Fruit fly (Drosophila melanogaster) whole organism, adult: ENCODE results near the gene CG31538.

Experiments used
- CG11617 ChIP-seq: fragments of 200-800 bp; sonication (Bioruptor generic); optimal IDR thresholded peaks from 2 replicates; lab custom pipeline; 2017; ENCODE audit warnings: mild to moderate bottlenecking, missing biosample characterization, missing genetic modification reagents, missing genetic modification characterization
- CG12768 ChIP-seq: fragments of 200-800 bp; sonication (Bioruptor generic); optimal IDR thresholded peaks from 2 replicates; lab custom pipeline; 2017; ENCODE audit warnings: missing biosample characterization, missing genetic modification characterization, mild to moderate bottlenecking, moderate library complexity, missing genetic modification reagents
- CG14711 ChIP-seq: fragments of 200-800 bp; sonication (Bioruptor generic); optimal IDR thresholded peaks from 2 replicates; lab custom pipeline; 2018; ENCODE audit warnings: missing biosample characterization, mild to moderate bottlenecking, missing genetic modification characterization, moderate library complexity
- CG1620 ChIP-seq: fragments of 200-800 bp; sonication (Bioruptor generic); optimal IDR thresholded peaks from 2 replicates; lab custom pipeline; 2016; ENCODE audit warnings: missing biosample characterization, missing genetic modification characterization
- CG33017 ChIP-seq: fragments of 200-800 bp; sonication (Bioruptor generic); optimal IDR thresholded peaks from 2 replicates; lab custom pipeline; 2018; ENCODE audit warnings: missing biosample characterization, mild to moderate bottlenecking, missing genetic modification characterization, moderate library complexity
- CG5204 ChIP-seq: fragments of 200-800 bp; sonication (Bioruptor generic); optimal IDR thresholded peaks from 2 replicates; lab custom pipeline; 2016; ENCODE audit warnings: missing biosample characterization, missing genetic modification characterization
- CG7045 ChIP-seq: fragments of 200-800 bp; sonication (Bioruptor generic); optimal IDR thresholded peaks from 2 replicates; lab custom pipeline; 2017; ENCODE audit warnings: missing biosample characterization, mild to moderate bottlenecking, missing genetic modification characterization
- CG7101 ChIP-seq: fragments of 200-800 bp; sonication (Bioruptor generic); optimal IDR thresholded peaks from 2 replicates; lab custom pipeline; 2018; ENCODE audit warnings: missing biosample characterization, mild to moderate bottlenecking, missing genetic modification characterization, moderate library complexity
- Clk ChIP-seq: fragments of 200-800 bp; sonication (Bioruptor generic); optimal IDR thresholded peaks from 2 replicates; lab custom pipeline; 2017; ENCODE audit warnings: missing biosample characterization, missing genetic modification characterization
- Crg-1 ChIP-seq: fragments of 200-800 bp; sonication (Bioruptor generic); optimal IDR thresholded peaks from 2 replicates; lab custom pipeline; 2016; ENCODE audit warnings: missing biosample characterization, missing genetic modification characterization
- Hr96 ChIP-seq: fragments of 200-800 bp; sonication (Bioruptor generic); optimal IDR thresholded peaks from 2 replicates; lab custom pipeline; 2016; ENCODE audit warnings: missing biosample characterization, missing genetic modification characterization
- Mnt ChIP-seq: fragments of 200-800 bp; sonication (Bioruptor generic); optimal IDR thresholded peaks from 2 replicates; lab custom pipeline; 2016; ENCODE audit warnings: missing biosample characterization, mild to moderate bottlenecking, missing genetic modification characterization
- bab1 ChIP-seq: fragments of 200-800 bp; sonication (Bioruptor generic); optimal IDR thresholded peaks from 3 replicates; lab custom pipeline; 2019; ENCODE audit warnings: missing biosample characterization, mild to moderate bottlenecking, missing genetic modification characterization, moderate library complexity
- cic ChIP-seq: fragments of 200-800 bp; sonication (Bioruptor generic); optimal IDR thresholded peaks from 2 replicates; lab custom pipeline; 2017; ENCODE audit warnings: missing biosample characterization, mild to moderate bottlenecking, missing genetic modification characterization, moderate library complexity
- cnc ChIP-seq, 2 experiments: fragments of >200 bp; optimal IDR thresholded peaks; 2 replicates each; lab custom pipeline; 2017
- kay ChIP-seq: fragments of 200-800 bp; sonication (Bioruptor generic); peaks from one replicate; lab custom pipeline; 2016; ENCODE audit warnings: missing biosample characterization, missing genetic modification characterization, borderline replicate concordance
- ovo ChIP-seq: fragments of 200-800 bp; sonication (Bioruptor generic); optimal IDR thresholded peaks from 2 replicates; lab custom pipeline; 2016; ENCODE audit warnings: missing biosample characterization, missing genetic modification characterization
- pad ChIP-seq: fragments of 200-800 bp; sonication (Bioruptor generic); optimal IDR thresholded peaks from 3 replicates; lab custom pipeline; 2017; ENCODE audit warnings: missing biosample characterization, missing genetic modification characterization, mild to moderate bottlenecking, moderate library complexity, missing genetic modification reagents
- tj ChIP-seq: fragments of 200-800 bp; sonication (Bioruptor generic); optimal IDR thresholded peaks from 3 replicates; lab custom pipeline; 2017; ENCODE audit warnings: missing biosample characterization, mild to moderate bottlenecking, missing genetic modification characterization, moderate library complexity
- toe ChIP-seq: fragments of 200-800 bp; sonication (Bioruptor generic); optimal IDR thresholded peaks from 2 replicates; lab custom pipeline; 2016; ENCODE audit warnings: missing biosample characterization, missing genetic modification characterization

Gene CG31538

DNA sequence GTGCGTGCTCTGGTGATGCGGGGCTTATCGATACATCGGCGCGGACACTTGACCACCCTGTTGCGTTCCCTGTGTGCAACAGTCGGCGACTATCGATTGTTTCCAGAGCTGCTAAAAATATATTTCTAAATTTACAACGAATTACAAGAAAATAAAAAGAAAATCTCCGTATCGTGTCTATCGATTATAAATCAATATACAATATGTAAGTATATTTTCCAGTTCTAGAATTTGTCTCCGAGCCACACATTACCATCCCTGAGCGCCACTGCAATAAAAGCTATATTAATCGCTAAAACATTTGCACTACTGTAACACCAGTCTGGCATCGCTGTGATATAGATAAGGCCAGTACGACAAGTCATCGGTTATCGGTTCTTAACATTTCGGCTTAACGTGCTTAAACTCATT is 45.4 kb downstream of the CG31538 start, which contains the start of the genes Kat60 and Mms19:
Gene Kat60 (minus strand): TSS at position 13 of the 411 bp plus-strand sequence.
Gene Mms19 (plus strand): TSS at position 347 of the 411 bp plus-strand sequence.
- no peak for TF ChIP-seq kay
- TF ChIP-seq Crg-1 (GFP tag; lab: Kevin White, UChicago), result peak; percentile 17
- peak; percentile 64 for TF ChIP-seq CG7045 (GFP tag; lab: Kevin White, UChicago)
- TF ChIP-seq CG11617 (GFP tag; lab: Kevin White, UChicago), result peak; percentile 56
- TF ChIP-seq CG7101 (tag; lab: Kevin White, UChicago), result peak; percentile 61
- peak; percentile 44 for TF ChIP-seq CG33017 (tag; lab: Kevin White, UChicago)
- no peak for TF ChIP-seq CG5204 (GFP tag; lab: Kevin White, UChicago)
- TF ChIP-seq Mnt (GFP tag; lab: Kevin White, UChicago), result peak; percentile 80
- TF ChIP-seq pad (GFP tag; lab: Kevin White, UChicago), result peak; percentile 58
- TF ChIP-seq CG12768 (GFP tag; lab: Kevin White, UChicago), result peak; percentile 43
- TF ChIP-seq tj (GFP tag; lab: Kevin White, UChicago), result peak; percentile 76
- TF ChIP-seq bab1, result peak; percentile 32
- no peak for TF ChIP-seq Hr96 (GFP tag; lab: Kevin White, UChicago)
- TF ChIP-seq cic (GFP tag; lab: Kevin White, UChicago), result no peak
- TF ChIP-seq ovo (GFP tag; lab: Kevin White, UChicago), result peak; percentile 62
- TF ChIP-seq CG1620, result peak; percentile 86
- peak; percentile 59 for TF ChIP-seq Clk (GFP tag; lab: Kevin White, UChicago)
- peak; percentile 93 for TF ChIP-seq toe
- TF ChIP-seq cnc (optimal IDR thresholded peaks at IDR 0.05; lab: Kevin White, UChicago), result no peak
- TF ChIP-seq CG14711 (tag; lab: Kevin White, UChicago), result peak; percentile 91

dm6 chr3R:5231383-5232196 is 46.0 kb downstream of the CG31538 start:
- TF ChIP-seq CG7045 (GFP tag; lab: Kevin White, UChicago) (no peak), CG12768 (GFP tag; lab: Kevin White, UChicago) (peak; percentile 3), tj (GFP tag; lab: Kevin White, UChicago) (peak; percentile 86)

DNA sequence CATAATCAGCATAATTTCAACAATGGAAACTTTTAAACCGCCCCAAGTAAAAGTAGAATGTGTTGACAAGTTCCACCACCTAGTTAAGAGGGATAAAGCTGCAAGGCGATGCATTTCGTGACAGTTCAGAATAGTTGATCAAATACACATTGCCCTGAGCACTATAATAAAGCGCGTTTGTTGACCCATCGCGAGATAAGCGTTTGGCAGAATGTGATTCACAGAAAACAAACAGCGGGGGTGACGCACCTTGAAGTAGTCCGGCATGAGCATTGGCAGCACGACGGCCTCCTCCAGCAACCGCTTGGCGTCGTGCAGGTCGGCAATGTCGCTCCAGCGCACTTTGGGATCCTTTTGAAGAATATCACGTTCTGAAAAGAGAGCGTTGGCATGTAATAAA is 48.2 kb downstream of the CG31538 start:
- TF ChIP-seq tj (GFP tag; lab: Kevin White, UChicago) (no peak), cic (GFP tag; lab: Kevin White, UChicago) (peak; percentile 54), Hr96 (GFP tag; lab: Kevin White, UChicago) (no peak), Clk (GFP tag; lab: Kevin White, UChicago) (no peak), Mnt (GFP tag; lab: Kevin White, UChicago) (no peak), CG12768 (GFP tag; lab: Kevin White, UChicago) (peak; percentile 6), CG1620 (no peak), Crg-1 (GFP tag; lab: Kevin White, UChicago) (no peak), CG7101 (tag; lab: Kevin White, UChicago) (no peak), cnc (optimal IDR thresholded peaks at IDR 0.05; lab: Kevin White, UChicago) (no peak), toe (no peak), CG7045 (GFP tag; lab: Kevin White, UChicago) (peak; percentile 15), CG14711 (tag; lab: Kevin White, UChicago) (no peak), CG33017 (tag; lab: Kevin White, UChicago) (no peak)

DNA sequence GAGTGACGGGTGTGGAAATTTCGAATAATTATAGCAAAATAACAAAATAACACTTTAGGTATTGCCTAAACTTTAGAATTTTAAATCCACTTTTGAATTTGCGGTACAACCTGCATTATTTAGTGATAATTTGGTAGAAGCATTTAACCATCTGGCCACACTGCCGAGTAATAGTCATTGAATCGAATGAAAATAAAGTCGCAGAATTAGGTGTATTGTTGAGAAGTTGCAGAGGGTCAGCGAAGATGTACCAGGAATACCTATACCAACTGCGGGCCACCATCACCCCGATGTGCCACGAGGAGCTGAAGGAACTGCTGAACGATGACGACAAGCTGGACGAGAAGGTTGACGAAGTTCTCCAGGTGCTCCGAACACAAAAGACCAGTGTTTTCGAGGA is 51.6 kb downstream of the CG31538 start, which contains the start of gene Vps37B:
Gene Vps37B (plus strand): TSS at position 134 of the 400 bp plus-strand sequence.
- TF ChIP-seq bab1 (no peak), ovo (GFP tag; lab: Kevin White, UChicago) (no peak), CG5204 (GFP tag; lab: Kevin White, UChicago) (no peak), CG11617 (GFP tag; lab: Kevin White, UChicago) (no peak), CG14711 (tag; lab: Kevin White, UChicago) (no peak), pad (GFP tag; lab: Kevin White, UChicago) (no peak), CG7045 (GFP tag; lab: Kevin White, UChicago) (no peak), CG7101 (tag; lab: Kevin White, UChicago) (no peak), Crg-1 (GFP tag; lab: Kevin White, UChicago) (no peak), Mnt (GFP tag; lab: Kevin White, UChicago) (no peak), Hr96 (GFP tag; lab: Kevin White, UChicago) (no peak), kay (no peak), cic (GFP tag; lab: Kevin White, UChicago) (no peak), CG1620 (no peak), tj (GFP tag; lab: Kevin White, UChicago) (no peak)
